Worm (Caenorhabditis elegans) whole organism, L4 larva: Measurements from ENCODE around the gene T12A2.3.

ENCODE experiments used
- F10B5.3 ChIP-seq: sonication (generic microtip); optimal IDR thresholded peaks from 2 replicates; lab custom pipeline; 2016; ENCODE audit warnings: mild to moderate bottlenecking, missing genetic modification characterization, missing compliant biosample characterization
- F37D6.2 ChIP-seq: sonication (generic microtip); optimal IDR thresholded peaks from 2 replicates; lab custom pipeline; 2016; ENCODE audit warnings: mild to moderate bottlenecking, missing genetic modification characterization, missing compliant biosample characterization
- F49E8.2 ChIP-seq: sonication (generic microtip); optimal IDR thresholded peaks from 2 replicates; lab custom pipeline; 2016; ENCODE audit warnings: missing compliant biosample characterization, mild to moderate bottlenecking, missing genetic modification characterization, borderline replicate concordance
- T20F7.1 ChIP-seq: fragments of 200-800 bp; sonication (Bioruptor generic); optimal IDR thresholded peaks from 2 replicates; lab custom pipeline; 2018; ENCODE audit warnings: mild to moderate bottlenecking, missing genetic modification characterization, missing compliant biosample characterization
- T26A8.4 ChIP-seq: fragments of 200-800 bp; sonication (Bioruptor generic); IDR thresholded peaks from 2 replicates; pipeline ENCODE4 v1.3.6; 2022; ENCODE audit warnings: missing genetic modification characterization, missing compliant biosample characterization
- Y48G9A.11 ChIP-seq: fragments of 200-800 bp; sonication (Bioruptor generic); IDR thresholded peaks from 2 replicates; pipeline ENCODE4 v1.3.6; 2022; ENCODE audit warnings: missing genetic modification reagents, missing genetic modification characterization, missing compliant biosample characterization
- ceh-20 ChIP-seq: fragments of 200-800 bp; sonication (Bioruptor generic); IDR thresholded peaks from 2 replicates; pipeline ENCODE4 v1.3.6; 2022; ENCODE audit warnings: missing genetic modification reagents, missing genetic modification characterization, missing compliant biosample characterization
- ceh-44 ChIP-seq: fragments of 200-800 bp; sonication (Bioruptor generic); IDR thresholded peaks from 2 replicates; pipeline ENCODE4 v1.3.6; 2022; ENCODE audit warnings: missing genetic modification reagents, missing genetic modification characterization, missing compliant biosample characterization
- ctbp-1 ChIP-seq: fragments of 200-800 bp; sonication (Bioruptor generic); IDR thresholded peaks from 2 replicates; pipeline ENCODE4 v1.3.6; 2022; ENCODE audit warnings: missing genetic modification reagents, missing genetic modification characterization, missing compliant biosample characterization
- daf-12 ChIP-seq: fragments of 150-350 bp; optimal IDR thresholded peaks from 2 replicates; lab custom pipeline; 2014; ENCODE audit warnings: missing biosample characterization, missing genetic modification reagents, missing genetic modification characterization
- daf-16 ChIP-seq, 3 experiments: sonication (generic microtip); optimal IDR thresholded peaks; 2 replicates each; lab custom pipeline; 2016 to 2017; ENCODE audit warnings: missing genetic modification characterization in 3 of 3, missing genetic modification reagents in 3 of 3, mild to moderate bottlenecking in 2 of 3, missing compliant biosample characterization in 2 of 3, missing biosample characterization in 1 of 3, moderate library complexity in 1 of 3
- daf-19 ChIP-seq: fragments of 200-800 bp; sonication (Bioruptor generic); conservative IDR thresholded peaks from 2 replicates; pipeline ENCODE4 v1.3.6; 2022; ENCODE audit warnings: missing genetic modification characterization, missing compliant biosample characterization
- dmd-6 ChIP-seq: fragments of 200-800 bp; sonication (Bioruptor generic); IDR thresholded peaks from 2 replicates; pipeline ENCODE4 v1.3.6; 2022; ENCODE audit warnings: missing genetic modification reagents, missing genetic modification characterization, missing compliant biosample characterization
- dpl-1 ChIP-seq: fragments of 150-350 bp; optimal IDR thresholded peaks from 2 replicates; lab custom pipeline; 2014; ENCODE audit warnings: missing biosample characterization, missing genetic modification reagents, missing genetic modification characterization
- dve-1 ChIP-seq: sonication (generic microtip); optimal IDR thresholded peaks from 2 replicates; lab custom pipeline; 2017; ENCODE audit warnings: antibody characterized with exemption, mild to moderate bottlenecking, missing genetic modification characterization, missing compliant biosample characterization; ENCODE audit not compliant: insufficient read depth
- fkh-10 ChIP-seq: fragments of 150-350 bp; optimal IDR thresholded peaks from 2 replicates; lab custom pipeline; 2014; ENCODE audit warnings: missing biosample characterization, missing genetic modification reagents, missing genetic modification characterization
- gei-8 ChIP-seq: fragments of 200-800 bp; sonication (Bioruptor generic); optimal IDR thresholded peaks from 2 replicates; lab custom pipeline; 2018; ENCODE audit warnings: mild to moderate bottlenecking, missing genetic modification characterization, missing compliant biosample characterization
- hif-1 ChIP-seq, 2 experiments: sonication (generic microtip); optimal IDR thresholded peaks; 2 replicates each; lab custom pipeline; 2016 to 2017; ENCODE audit warnings: missing compliant biosample characterization in 2 of 2, missing genetic modification characterization in 2 of 2, missing genetic modification reagents in 2 of 2, missing genotype in 2 of 2, mild to moderate bottlenecking in 1 of 2
- hlh-11 ChIP-seq: fragments of 200-800 bp; sonication (Bioruptor generic); optimal IDR thresholded peaks from 2 replicates; lab custom pipeline; 2018; ENCODE audit warnings: mild to moderate bottlenecking, missing genetic modification characterization, missing compliant biosample characterization
- hlh-30 ChIP-seq: sonication (generic microtip); optimal IDR thresholded peaks from 2 replicates; lab custom pipeline; 2017; ENCODE audit warnings: antibody characterized with exemption, mild to moderate bottlenecking, missing genetic modification characterization, missing compliant biosample characterization; ENCODE audit not compliant: insufficient read depth
- hmg-1.1 ChIP-seq: fragments of 200-800 bp; sonication (Bioruptor generic); IDR thresholded peaks from 2 replicates; pipeline ENCODE4 v1.3.6; 2022; ENCODE audit warnings: missing genetic modification reagents, missing genetic modification characterization, missing compliant biosample characterization
- lin-29 ChIP-seq: fragments of 200-800 bp; sonication (Bioruptor generic); IDR thresholded peaks from 2 replicates; pipeline ENCODE4 v1.3.6; 2022; ENCODE audit warnings: missing genetic modification reagents, missing genetic modification characterization, missing compliant biosample characterization
- lin-38 ChIP-seq: fragments of 200-800 bp; sonication (Bioruptor generic); IDR thresholded peaks from 2 replicates; pipeline ENCODE4 v1.3.6; 2022; ENCODE audit warnings: missing genetic modification reagents, missing genetic modification characterization, missing compliant biosample characterization
- lir-3 ChIP-seq: sonication (generic microtip); optimal IDR thresholded peaks from 2 replicates; lab custom pipeline; 2016; ENCODE audit warnings: mild to moderate bottlenecking, missing genetic modification characterization, missing compliant biosample characterization
- lsy-2 ChIP-seq, 2 experiments: fragments of 150-350 bp in 1 of 2; sonication (generic microtip) in 1 of 2; optimal IDR thresholded peaks; 2 replicates each; lab custom pipeline; 2014 to 2017; ENCODE audit warnings: missing biosample characterization in 2 of 2, missing genetic modification characterization in 2 of 2
- madf-5 ChIP-seq, 2 experiments: fragments of 200-800 bp; sonication (Bioruptor generic); IDR thresholded peaks; 2 replicates each; pipeline ENCODE4 v1.3.6; 2022; ENCODE audit warnings: missing compliant biosample characterization in 2 of 2, missing genetic modification characterization in 2 of 2
- madf-9 ChIP-seq: fragments of 200-800 bp; sonication (Bioruptor generic); conservative IDR thresholded peaks from 2 replicates; pipeline ENCODE4 v1.3.6; 2022; ENCODE audit warnings: missing genetic modification reagents, missing genetic modification characterization, missing compliant biosample characterization
- mdl-1 ChIP-seq, 2 experiments: fragments of 150-350 bp in 1 of 2; sonication (generic microtip) in 1 of 2; optimal IDR thresholded peaks; 2 replicates each; lab custom pipeline; 2014 to 2017; ENCODE audit warnings: missing biosample characterization in 2 of 2, missing genetic modification characterization in 2 of 2
- mep-1 ChIP-seq: fragments of 150-350 bp; sonication (generic microtip); optimal IDR thresholded peaks from 3 replicates; lab custom pipeline; 2014; ENCODE audit warnings: missing biosample characterization, missing genetic modification characterization
- mes-2 ChIP-seq: sonication (generic microtip); optimal IDR thresholded peaks from 2 replicates; lab custom pipeline; 2016; ENCODE audit warnings: missing genotype, mild to moderate bottlenecking, missing genetic modification characterization, missing compliant biosample characterization; ENCODE audit not compliant: poor library complexity, severe bottlenecking
- mxl-2 ChIP-seq: fragments of 200-800 bp; sonication (Bioruptor generic); conservative IDR thresholded peaks from 2 replicates; pipeline ENCODE4 v1.3.6; 2022; ENCODE audit warnings: missing genetic modification reagents, missing genetic modification characterization, missing compliant biosample characterization
- nhr-102 ChIP-seq: sonication (generic microtip); optimal IDR thresholded peaks from 2 replicates; lab custom pipeline; 2016; ENCODE audit warnings: mild to moderate bottlenecking, missing genetic modification characterization, moderate library complexity, missing compliant biosample characterization
- nhr-11 ChIP-seq: fragments of 150-350 bp; optimal IDR thresholded peaks from 2 replicates; lab custom pipeline; 2014; ENCODE audit warnings: missing biosample characterization, missing genetic modification characterization
- nhr-48 ChIP-seq: sonication (generic microtip); optimal IDR thresholded peaks from 2 replicates; lab custom pipeline; 2016; ENCODE audit warnings: mild to moderate bottlenecking, missing genetic modification characterization, missing compliant biosample characterization
- nhr-6 ChIP-seq: fragments of 150-350 bp; optimal IDR thresholded peaks from 2 replicates; lab custom pipeline; 2014; ENCODE audit warnings: missing biosample characterization, missing genetic modification characterization
- nhr-76 ChIP-seq: fragments of 150-350 bp; optimal IDR thresholded peaks from 2 replicates; lab custom pipeline; 2014; ENCODE audit warnings: missing biosample characterization, missing genetic modification characterization
- snpc-4 ChIP-seq: fragments of 150-350 bp; optimal IDR thresholded peaks from 2 replicates; lab custom pipeline; 2014; ENCODE audit warnings: missing biosample characterization, missing genetic modification characterization
- tag-97 ChIP-seq: fragments of 200-800 bp; sonication (Bioruptor generic); IDR thresholded peaks from 2 replicates; pipeline ENCODE4 v1.3.6; 2022; ENCODE audit warnings: missing genetic modification characterization, missing compliant biosample characterization
- unc-39 ChIP-seq: sonication (generic microtip); optimal IDR thresholded peaks from 2 replicates; lab custom pipeline; 2017; ENCODE audit warnings: missing biosample characterization, missing genetic modification characterization
- zfp-2 ChIP-seq: sonication (generic microtip); optimal IDR thresholded peaks from 2 replicates; lab custom pipeline; 2016; ENCODE audit warnings: mild to moderate bottlenecking, missing genetic modification characterization, missing compliant biosample characterization
- zip-2 ChIP-seq: fragments of 150-350 bp; optimal IDR thresholded peaks from 2 replicates; lab custom pipeline; 2014; ENCODE audit warnings: missing biosample characterization, missing genetic modification characterization
- ztf-7 ChIP-seq: fragments of 150-350 bp; optimal IDR thresholded peaks from 2 replicates; lab custom pipeline; 2014; ENCODE audit warnings: missing biosample characterization, missing genetic modification characterization

Gene T12A2.3

DNA sequence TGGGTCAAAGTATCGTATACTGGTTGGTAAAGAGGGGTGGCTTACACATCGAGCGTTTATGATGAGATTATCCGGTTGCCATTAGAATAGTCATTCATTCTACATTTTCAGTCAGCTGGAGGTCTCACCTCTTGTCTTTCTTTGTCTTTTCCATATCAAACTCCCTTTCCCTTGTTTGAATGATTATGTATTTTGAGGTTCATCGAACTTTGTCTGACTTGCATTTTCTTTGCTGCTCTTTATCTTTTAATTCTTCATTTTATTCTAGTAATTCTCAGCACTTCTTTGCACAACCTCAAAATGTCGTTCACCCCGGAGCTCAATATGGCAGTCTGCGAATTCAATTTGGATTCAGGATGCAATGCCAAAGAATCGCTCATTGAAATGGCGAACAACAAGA is at the start of gene T12A2.3:
Gene T12A2.3 (plus strand): TSS at position 301 of the 400 bp plus-strand sequence.
- TF ChIP-seq daf-16 (GFP tag; optimal IDR thresholded peaks at IDR 0.05; lab: Kevin White, UChicago) (no peak), daf-16 (tag; optimal IDR thresholded peaks at IDR 0.05; lab: Kevin White, UChicago) (no peak), nhr-6 (tag; lab: Kevin White, UChicago) (no peak), daf-12 (tag; lab: Kevin White, UChicago) (no peak), madf-9 (no peak), F10B5.3 (tag; lab: Kevin White, UChicago) (no peak), lin-38 (no peak)
- TF ChIP-seq, all 104 proteins: peak for 0

DNA sequence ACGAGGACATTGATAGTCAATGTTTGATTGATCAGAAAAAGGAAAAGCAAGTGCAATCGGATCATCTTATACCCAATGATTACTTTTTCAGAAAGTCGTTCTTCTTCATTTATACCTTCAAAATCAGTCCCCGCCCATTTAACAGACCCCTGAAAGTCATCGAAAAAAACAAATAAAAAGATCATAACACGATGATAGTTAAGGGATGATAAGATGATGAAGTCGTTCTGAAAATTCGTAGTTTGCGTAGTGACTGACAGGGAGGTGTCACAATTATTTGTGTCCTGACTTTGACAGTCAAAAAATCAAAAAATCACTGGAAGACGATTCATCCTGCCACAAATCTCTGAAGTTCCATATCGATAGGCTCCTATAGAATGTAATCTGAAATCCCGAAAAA is 46.1 kb upstream of the T12A2.3 start, which contains the start of gene ugt-66:
Gene ugt-66 (minus strand): TSS at position 101 of the 400 bp plus-strand sequence.
- no peak for TF ChIP-seq gei-8
- no peak for TF ChIP-seq mep-1 (tag; lab: Kevin White, UChicago)
- TF ChIP-seq lir-3 (tag; lab: Kevin White, UChicago), result no peak
- TF ChIP-seq nhr-76 (tag; lab: Kevin White, UChicago), result no peak
- TF ChIP-seq tag-97, result no peak
- TF ChIP-seq fkh-10 (GFP tag; lab: Kevin White, UChicago), result no peak
- no peak for TF ChIP-seq T20F7.1 (GFP tag; lab: Kevin White, UChicago)
- TF ChIP-seq, all 104 proteins: peak for 0

DNA sequence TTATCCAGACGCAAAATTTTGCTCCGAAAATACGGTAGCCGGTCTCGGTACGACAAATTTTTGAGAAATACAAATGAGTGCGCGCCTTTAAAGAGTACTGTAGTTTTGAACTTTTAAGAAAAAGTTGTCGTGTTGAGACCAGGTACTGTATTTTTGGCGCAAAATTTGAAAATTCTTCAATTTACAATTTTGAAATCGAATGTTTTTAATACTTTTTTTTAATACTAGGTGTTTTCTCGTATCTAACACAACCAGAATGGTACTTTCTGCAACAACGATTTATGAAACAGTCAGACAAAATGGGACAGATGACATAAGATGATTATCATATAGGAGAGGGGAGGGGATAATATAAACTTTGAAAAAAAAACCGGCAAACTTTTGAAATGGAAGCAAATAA is 44.9 kb upstream of the T12A2.3 start:
- no peak for TF ChIP-seq unc-39
- no peak for TF ChIP-seq hmg-1.1 (GFP tag; lab: Robert Waterston, UW)
- TF ChIP-seq mdl-1 (tag; optimal IDR thresholded peaks at IDR 0.05; lab: Kevin White, UChicago), result no peak
- TF ChIP-seq ceh-44 (GFP tag; lab: Robert Waterston, UW), result no peak
- TF ChIP-seq zip-2 (tag; lab: Kevin White, UChicago), result no peak
- peak; percentile 70 for TF ChIP-seq F49E8.2 (tag; lab: Kevin White, UChicago)
- TF ChIP-seq Y48G9A.11 (GFP tag; lab: Robert Waterston, UW), result 0 out of 2 replicates have a peak, but pooled peaks have one; percentile 29
- no peak for TF ChIP-seq nhr-48 (tag; lab: Kevin White, UChicago)
- TF ChIP-seq daf-19 (GFP tag; lab: Robert Waterston, UW), result no peak
- no peak for TF ChIP-seq dve-1
- TF ChIP-seq snpc-4 (tag; lab: Kevin White, UChicago), result no peak
- peak; percentile 51 for TF ChIP-seq lin-38
- TF ChIP-seq hlh-11 (tag; lab: Kevin White, UChicago), result no peak
- TF ChIP-seq ctbp-1 (GFP tag; lab: Robert Waterston, UW), result no peak

DNA sequence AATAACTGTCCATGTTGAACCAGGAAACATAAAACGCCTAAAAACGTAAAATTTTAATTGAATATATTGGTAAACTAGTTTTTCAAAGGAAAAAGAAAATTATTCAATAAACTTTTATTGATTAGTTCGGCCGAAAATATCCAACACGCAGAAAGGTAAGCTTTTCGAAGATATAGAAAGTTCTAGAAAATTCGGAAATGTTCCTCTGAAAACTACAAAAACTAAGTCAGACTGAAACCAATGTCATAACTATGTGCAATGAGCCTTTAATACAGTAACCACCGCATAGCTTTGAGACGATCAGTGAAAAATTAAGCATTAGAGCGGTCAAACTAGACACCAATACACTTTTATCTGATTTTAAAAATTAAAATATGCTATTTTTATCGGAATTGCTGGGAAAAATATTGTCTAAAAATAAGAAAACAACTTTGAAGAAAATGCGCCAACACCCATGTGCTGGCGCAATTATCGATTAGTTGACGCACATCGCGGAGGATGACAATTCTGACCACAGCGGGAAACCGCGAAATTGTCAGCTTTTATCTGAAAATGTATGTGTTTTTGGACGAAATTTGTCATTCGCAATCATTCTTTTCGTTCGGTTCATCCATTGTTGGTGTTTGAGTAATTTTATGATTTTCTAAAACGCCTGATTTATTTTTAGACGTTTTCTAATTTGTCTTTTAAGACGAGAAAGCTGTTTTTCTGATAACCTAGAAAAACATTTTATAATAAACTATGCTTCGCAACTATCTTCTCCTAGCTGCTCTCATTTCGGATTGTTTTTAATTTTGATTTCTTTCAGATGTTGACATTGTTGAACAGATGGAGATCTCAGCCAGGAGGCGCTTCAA is 42.0 kb upstream of the T12A2.3 start, which contains the start of the genes C23G10.7 and rpn-2:
Gene C23G10.7 (minus strand): TSS at position 37 of the 857 bp plus-strand sequence.
Gene rpn-2 (plus strand): TSS at position 807 of the 857 bp plus-strand sequence.
- TF ChIP-seq nhr-102 (tag; lab: Kevin White, UChicago), result peak; percentile 55
- peak; percentile 1 for TF ChIP-seq nhr-48 (tag; lab: Kevin White, UChicago)
- TF ChIP-seq mep-1 (tag; lab: Kevin White, UChicago), result peak; percentile 64
- TF ChIP-seq mxl-2, result no peak
- peak; percentile 31; the same call in 1 of the 2 replicates for TF ChIP-seq dmd-6 (GFP tag; lab: Robert Waterston, UW)
- TF ChIP-seq dpl-1 (GFP tag; lab: Kevin White, UChicago), result peak; percentile 75
- no peak for TF ChIP-seq madf-5 (GFP tag; IDR thresholded peaks at IDR 0.05; lab: Robert Waterston, UW)
- TF ChIP-seq mes-2 (tag; lab: Kevin White, UChicago), result peak; percentile 64
- TF ChIP-seq nhr-11 (tag; lab: Kevin White, UChicago), result peak; percentile 48
- peak; percentile 10 for TF ChIP-seq F37D6.2 (tag; lab: Kevin White, UChicago)
- peak in 1 of 2 experiments; percentile 28 for TF ChIP-seq hif-1 (tag; optimal IDR thresholded peaks at IDR 0.05; lab: Kevin White, UChicago)
- peak; percentile 70 for TF ChIP-seq T26A8.4 (GFP tag; lab: Robert Waterston, UW)
- no peak for TF ChIP-seq ceh-20 (GFP tag; lab: Robert Waterston, UW)
- TF ChIP-seq lin-29 (GFP tag; lab: Robert Waterston, UW), result no peak
- TF ChIP-seq hlh-30 (tag; lab: Kevin White, UChicago), result peak; percentile 40
- TF ChIP-seq lsy-2 (tag; optimal IDR thresholded peaks at IDR 0.05; lab: Kevin White, UChicago), result peak in 1 of 2 experiments; percentile 80
- peak; percentile 71 for TF ChIP-seq F49E8.2 (tag; lab: Kevin White, UChicago)
- TF ChIP-seq nhr-76 (tag; lab: Kevin White, UChicago), result no peak
- peak; percentile 41 for TF ChIP-seq ztf-7 (tag; lab: Kevin White, UChicago)
- TF ChIP-seq nhr-6 (tag; lab: Kevin White, UChicago), result peak; percentile 66
- peak in 1 of 2 experiments; percentile 52 for TF ChIP-seq daf-16 (GFP tag; optimal IDR thresholded peaks at IDR 0.05; lab: Kevin White, UChicago)
- TF ChIP-seq daf-16 (tag; optimal IDR thresholded peaks at IDR 0.05; lab: Kevin White, UChicago), result peak; percentile 65
- no peak for TF ChIP-seq zfp-2 (tag; lab: Kevin White, UChicago)
